Worm (Caenorhabditis elegans): Measurements from ENCODE around the gene K11H3.8.

DNA sequence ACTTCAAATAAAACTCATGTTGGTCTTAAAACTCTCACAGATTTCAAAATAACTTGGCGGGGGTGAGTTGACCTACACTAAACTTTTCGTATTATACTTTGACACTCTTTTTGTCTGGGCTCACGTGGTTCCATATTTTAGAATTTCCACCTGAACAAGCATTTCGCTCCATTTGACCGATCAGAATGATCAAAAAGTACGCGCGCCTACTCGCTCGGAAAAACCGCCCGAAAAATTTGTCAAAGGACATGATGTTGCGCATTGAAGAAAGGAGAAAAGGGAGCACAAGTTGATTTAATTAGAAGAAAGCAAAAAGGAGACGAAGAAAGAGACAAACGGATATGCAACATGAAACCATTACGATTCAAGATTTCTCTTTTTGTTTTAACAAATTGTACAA is 51.3 kb downstream of the K11H3.8 start:
- TF ChIP-seq unc-42 (tag; optimal IDR thresholded peaks at IDR 0.05) (peak; percentile 82), hlh-30 (tag; optimal IDR thresholded peaks at IDR 0.05; ENCODE audit: insufficient read depth) (no peak), ceh-18 (tag; optimal IDR thresholded peaks at IDR 0.05) (no peak), pha-4 (tag; optimal IDR thresholded peaks at IDR 0.05) (no peak), F13H6.1 (tag; optimal IDR thresholded peaks at IDR 0.05) (no peak), fkh-10 (GFP tag; optimal IDR thresholded peaks at IDR 0.05) (no peak), pqm-1 (tag; optimal IDR thresholded peaks at IDR 0.05) (no peak), ceh-9 (tag; optimal IDR thresholded peaks at IDR 0.05) (no peak), ama-1 (optimal IDR thresholded peaks at IDR 0.05) (no peak), elt-2 (tag; optimal IDR thresholded peaks at IDR 0.05) (no peak), tbx-2 (tag; optimal IDR thresholded peaks at IDR 0.05) (no peak), npax-4 (tag; optimal IDR thresholded peaks at IDR 0.05) (no peak), ahr-1 (tag; optimal IDR thresholded peaks at IDR 0.05) (no peak)
